Worm (Caenorhabditis elegans): ENCODE data around the gene clec-207.
A peak's percentile ranks its signal among the peaks of the same experiment; 100 is the strongest.

clec-207 gene

DNA sequence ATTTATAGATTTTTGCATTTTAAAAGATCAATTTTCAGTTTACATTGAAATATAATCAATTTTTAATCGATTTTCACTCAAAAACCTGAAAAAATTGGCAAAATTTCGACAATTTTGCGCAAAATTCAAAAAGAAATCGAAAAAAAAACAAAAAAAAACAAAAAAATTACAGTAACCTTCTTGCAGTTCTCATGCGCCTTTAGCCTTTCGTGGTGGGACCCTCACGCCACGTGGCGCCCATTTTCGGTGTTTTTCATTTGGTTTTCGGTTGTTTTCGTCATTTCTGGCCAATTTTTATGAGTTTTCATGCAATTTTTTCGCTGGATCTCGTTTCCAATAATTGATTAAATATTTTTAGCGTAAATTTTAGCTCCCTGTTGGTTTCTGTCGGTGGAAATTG is 28.5 kb upstream of the clec-207 start (continued):
- TF ChIP-seq hlh-12 (tag; optimal IDR thresholded peaks at IDR 0.05) (no peak), zim-3 (tag; optimal IDR thresholded peaks at IDR 0.05) (no peak), egrh-3 (GFP tag; IDR thresholded peaks at IDR 0.05) (no peak), ceh-40 (GFP tag; IDR thresholded peaks at IDR 0.05) (no peak), ztf-28 (GFP tag; IDR thresholded peaks at IDR 0.05) (no peak), ekl-4 (GFP tag; IDR thresholded peaks at IDR 0.05) (no peak), hmg-1.2 (GFP tag; IDR thresholded peaks at IDR 0.05) (peak; percentile 33; the same call in 1 of the 2 replicates), nhr-90 (tag; optimal IDR thresholded peaks at IDR 0.05) (no peak), rpc-1 (optimal IDR thresholded peaks at IDR 0.05) (no peak), rpc-1 (tag; optimal IDR thresholded peaks at IDR 0.05) (no peak), lsl-1 (GFP tag; optimal IDR thresholded peaks at IDR 0.05) (peak; percentile 89), lag-1 (GFP tag; IDR thresholded peaks at IDR 0.05) (no peak), somi-1 (GFP tag; optimal IDR thresholded peaks at IDR 0.05) (no peak), madf-8 (GFP tag; conservative IDR thresholded peaks at IDR 0.05) (peak; percentile 72), C17E4.6 (GFP tag; IDR thresholded peaks at IDR 0.05) (peak; percentile 68; the same call in 1 of the 2 replicates), ztf-3 (GFP tag; optimal IDR thresholded peaks at IDR 0.05) (no peak), Y56A3A.18 (GFP tag; IDR thresholded peaks at IDR 0.05) (no peak), F37B4.10 (GFP tag; IDR thresholded peaks at IDR 0.05) (no peak), xnd-1 (tag; optimal IDR thresholded peaks at IDR 0.05) (peak; percentile 52), F33H1.4 (GFP tag; IDR thresholded peaks at IDR 0.05) (peak; percentile 91), him-1 (tag; optimal IDR thresholded peaks at IDR 0.05) (no peak), nfyb-1 (GFP tag; IDR thresholded peaks at IDR 0.05) (no peak), gei-17 (GFP tag; optimal IDR thresholded peaks at IDR 0.05) (no peak), madf-6 (GFP tag; IDR thresholded peaks at IDR 0.05) (peak; percentile 89), ceh-58 (GFP tag; IDR thresholded peaks at IDR 0.05) (no peak), ztf-26 (tag; optimal IDR thresholded peaks at IDR 0.05) (no peak), nhr-120 (GFP tag; IDR thresholded peaks at IDR 0.05) (no peak), dpl-1 (GFP tag; optimal IDR thresholded peaks at IDR 0.05) (peak; percentile 67), B0019.2 (GFP tag; conservative IDR thresholded peaks at IDR 0.05) (peak; percentile 55; the same call in 1 of the 2 replicates), ztf-18 (tag; optimal IDR thresholded peaks at IDR 0.05) (no peak), let-526 (GFP tag; IDR thresholded peaks at IDR 0.05) (no peak), egl-18 (GFP tag; IDR thresholded peaks at IDR 0.05) (no peak), nfya-1 (tag; optimal IDR thresholded peaks at IDR 0.05; ENCODE audit: borderline replicate concordance, insufficient read depth) (no peak), Y53G8AR.9 (GFP tag; conservative IDR thresholded peaks at IDR 0.05) (no peak), T07F8.4 (tag; optimal IDR thresholded peaks at IDR 0.05) (no peak), lin-26 (GFP tag; IDR thresholded peaks at IDR 0.05) (no peak), F57C9.4 (tag; optimal IDR thresholded peaks at IDR 0.05) (no peak), snpc-4 (GFP tag; optimal IDR thresholded peaks at IDR 0.05) (peak; percentile 4), snpc-4 (tag; optimal IDR thresholded peaks at IDR 0.05) (no peak), F52B5.7 (tag; optimal IDR thresholded peaks at IDR 0.05) (no peak), B0261.1 (tag; optimal IDR thresholded peaks at IDR 0.05) (no peak), chd-7 (tag; optimal IDR thresholded peaks at IDR 0.05) (no peak), repo-1 (tag; optimal IDR thresholded peaks at IDR 0.05) (no peak), let-607 (tag; optimal IDR thresholded peaks at IDR 0.05) (peak in 1 of 2 experiments; percentile 63), tbx-9 (tag; optimal IDR thresholded peaks at IDR 0.05; ENCODE audit: borderline replicate concordance) (no peak), ZK185.1 (tag; optimal IDR thresholded peaks at IDR 0.05; ENCODE audit: poor library complexity, severe bottlenecking) (no peak), D2030.7 (GFP tag; IDR thresholded peaks at IDR 0.05) (peak; percentile 88), Y67H2A.10 (GFP tag; conservative IDR thresholded peaks at IDR 0.05) (0 out of 2 replicates have a peak, but pooled peaks have one; percentile 30), rcor-1 (GFP tag; IDR thresholded peaks at IDR 0.05) (0 out of 2 replicates have a peak, but pooled peaks have one; percentile 8), hsf-1 (GFP tag; IDR thresholded peaks at IDR 0.05) (no peak)
